Worm (Caenorhabditis elegans): ENCODE data around the gene F59E12.9.

- TF ChIP-seq sdz-12 (GFP tag; optimal IDR thresholded peaks at IDR 0.05) (no peak), F10B5.3 (tag; optimal IDR thresholded peaks at IDR 0.05) (no peak), nhr-10 (tag; optimal IDR thresholded peaks at IDR 0.05) (no peak)
Observed at ce11 chrII:5649236-5650004, 2.6 kb upstream of the F59E12.9 start, which contains the start of the genes sam-4, F59E12.17 and zyg-1.

Data from whole organism, L4 larva.